Fruit fly (Drosophila melanogaster) whole organism, embryonic: ENCODE data around the gene Gr97a.

Experiments
- Blimp-1 ChIP-seq: fragments of 200-800 bp; sonication (Bioruptor generic); optimal IDR thresholded peaks from 3 replicates; lab custom pipeline; 2018; ENCODE audit warnings: missing biosample characterization, missing genetic modification characterization, mild to moderate bottlenecking, moderate library complexity, missing genetic modification reagents
- CG10462 ChIP-seq: fragments of 200-800 bp; sonication (Bioruptor generic); optimal IDR thresholded peaks from 2 replicates; lab custom pipeline; 2016; ENCODE audit warnings: missing biosample characterization, missing genetic modification characterization
- CG11085 ChIP-seq: fragments of 200-800 bp; sonication (Bioruptor generic); IDR thresholded peaks from 2 replicates; pipeline ENCODE4 v1.3.6; 2022; ENCODE audit warnings: missing biosample characterization, missing genetic modification characterization
- CG1233 ChIP-seq: fragments of 200-800 bp; sonication (Bioruptor generic); optimal IDR thresholded peaks from 4 replicates; lab custom pipeline; 2018; ENCODE audit warnings: missing biosample characterization, mild to moderate bottlenecking, missing genetic modification characterization
- CG13775 ChIP-seq: fragments of 200-800 bp; sonication (Bioruptor generic); optimal IDR thresholded peaks from 3 replicates; lab custom pipeline; 2017; ENCODE audit warnings: missing biosample characterization, mild to moderate bottlenecking, missing genetic modification characterization
- CG14050 ChIP-seq: fragments of 200-800 bp; sonication (Bioruptor generic); IDR thresholded peaks from 3 replicates; pipeline ENCODE4 v1.3.6; 2022; ENCODE audit warnings: missing biosample characterization, missing genetic modification characterization
- CG1603 ChIP-seq: fragments of 200-800 bp; sonication (Bioruptor generic); optimal IDR thresholded peaks from 2 replicates; lab custom pipeline; 2019; ENCODE audit warnings: missing biosample characterization, mild to moderate bottlenecking, missing genetic modification characterization, moderate library complexity
- CG16779 ChIP-seq: fragments of 200-800 bp; sonication (Bioruptor generic); IDR thresholded peaks from 2 replicates; pipeline ENCODE4 v1.3.6; 2022; ENCODE audit warnings: missing biosample characterization, missing genetic modification characterization
- CG17612 ChIP-seq: fragments of 200-800 bp; sonication (Bioruptor generic); IDR thresholded peaks from 2 replicates; pipeline ENCODE4 v1.3.6; 2022; ENCODE audit warnings: missing biosample characterization, missing genetic modification characterization
- CG2199 ChIP-seq: fragments of 200-800 bp; sonication (Bioruptor generic); IDR thresholded peaks from 3 replicates; pipeline ENCODE4 v1.3.6; 2022; ENCODE audit warnings: missing biosample characterization, missing genetic modification characterization
- CG32767 ChIP-seq: fragments of 200-800 bp; sonication (Bioruptor generic); IDR thresholded peaks from 2 replicates; pipeline ENCODE4 v1.3.6; 2022; ENCODE audit warnings: missing biosample characterization, missing genetic modification characterization
- CG34376 ChIP-seq: fragments of 200-800 bp; sonication (Bioruptor generic); optimal IDR thresholded peaks from 2 replicates; lab custom pipeline; 2018; ENCODE audit warnings: missing biosample characterization, mild to moderate bottlenecking, missing genetic modification characterization
- CG3838 ChIP-seq: fragments of 200-800 bp; sonication (Bioruptor generic); optimal IDR thresholded peaks from 3 replicates; lab custom pipeline; 2016; ENCODE audit warnings: missing biosample characterization, missing genetic modification characterization
- CG4424 ChIP-seq: fragments of 200-800 bp; sonication (Bioruptor generic); optimal IDR thresholded peaks from 3 replicates; lab custom pipeline; 2016; ENCODE audit warnings: missing biosample characterization, missing genetic modification characterization
- CG6654 ChIP-seq: fragments of 200-800 bp; sonication (Bioruptor generic); optimal IDR thresholded peaks from 2 replicates; lab custom pipeline; 2017; ENCODE audit warnings: missing biosample characterization, mild to moderate bottlenecking, missing genetic modification characterization
- CG7745 ChIP-seq: fragments of 200-800 bp; sonication (Bioruptor generic); optimal IDR thresholded peaks from 2 replicates; lab custom pipeline; 2018; ENCODE audit warnings: missing biosample characterization, mild to moderate bottlenecking, missing genetic modification characterization, moderate library complexity
- CG7963 ChIP-seq: fragments of 200-800 bp; sonication (Bioruptor generic); IDR thresholded peaks from 3 replicates; pipeline ENCODE4 v1.3.6; 2022; ENCODE audit warnings: missing biosample characterization, missing genetic modification characterization; ENCODE audit not compliant: partially characterized antibody
- CG8359 ChIP-seq: fragments of 200-800 bp; sonication (Bioruptor generic); optimal IDR thresholded peaks from 2 replicates; lab custom pipeline; 2017; ENCODE audit warnings: missing biosample characterization, mild to moderate bottlenecking, missing genetic modification characterization, borderline replicate concordance
- CG9437 ChIP-seq: fragments of 200-800 bp; sonication (Bioruptor generic); optimal IDR thresholded peaks from 2 replicates; lab custom pipeline; 2018; ENCODE audit warnings: missing biosample characterization, mild to moderate bottlenecking, missing genetic modification characterization
- Dbx ChIP-seq: fragments of 200-800 bp; sonication (Bioruptor generic); IDR thresholded peaks from 3 replicates; pipeline ENCODE4 v1.3.6; 2022; ENCODE audit warnings: missing biosample characterization, missing genetic modification characterization
- Dref ChIP-seq: fragments of 200-800 bp; sonication (Bioruptor generic); IDR thresholded peaks from 2 replicates; pipeline ENCODE4 v1.3.6; 2022; ENCODE audit warnings: missing biosample characterization, missing genetic modification characterization
- Ets65A ChIP-seq: fragments of 200-800 bp; sonication (Bioruptor generic); peaks from one replicate; lab custom pipeline; 2016; ENCODE audit warnings: missing biosample characterization, missing genetic modification characterization
- HHEX ChIP-seq: fragments of 200-800 bp; sonication (Bioruptor generic); optimal IDR thresholded peaks from 3 replicates; lab custom pipeline; 2017; ENCODE audit warnings: missing biosample characterization, mild to moderate bottlenecking, missing genetic modification characterization, missing genetic modification reagents
- Hr78 ChIP-seq, 2 experiments: fragments of 200-800 bp in 1 of 2; fragments of >200 bp in 1 of 2; sonication (Bioruptor generic) in 1 of 2; optimal IDR thresholded peaks; 2 replicates each; lab custom pipeline; 2017 to 2019; ENCODE audit warnings: missing biosample characterization in 2 of 2, missing genetic modification characterization in 2 of 2, mild to moderate bottlenecking in 1 of 2, moderate library complexity in 1 of 2
- Hsf ChIP-seq: fragments of 200-800 bp; sonication (Bioruptor generic); optimal IDR thresholded peaks from 3 replicates; lab custom pipeline; 2016; ENCODE audit warnings: missing biosample characterization, missing genetic modification characterization
- Kr ChIP-seq: fragments of 200-800 bp; sonication (Bioruptor generic); optimal IDR thresholded peaks from 2 replicates; lab custom pipeline; 2017; ENCODE audit warnings: missing biosample characterization, mild to moderate bottlenecking, missing genetic modification characterization
- Lpt ChIP-seq: fragments of >200 bp; optimal IDR thresholded peaks from 2 replicates; lab custom pipeline; 2018; ENCODE audit warnings: missing biosample characterization, missing genetic modification characterization
- NfI ChIP-seq: fragments of 200-800 bp; sonication (Bioruptor generic); optimal IDR thresholded peaks from 3 replicates; lab custom pipeline; 2018; ENCODE audit warnings: missing biosample characterization, mild to moderate bottlenecking, missing genetic modification characterization, moderate library complexity
- Optix ChIP-seq: fragments of 200-800 bp; sonication (Bioruptor generic); IDR thresholded peaks from 3 replicates; pipeline ENCODE4 v1.3.6; 2022; ENCODE audit warnings: missing biosample characterization, missing genetic modification characterization
- Scr ChIP-seq: fragments of 200-800 bp; sonication (Bioruptor generic); IDR thresholded peaks from 2 replicates; pipeline ENCODE4 v1.3.6; 2022; ENCODE audit warnings: missing biosample characterization, missing genetic modification characterization; ENCODE audit not compliant: partially characterized antibody
- Vsx1 ChIP-seq: fragments of 200-800 bp; sonication (Bioruptor generic); optimal IDR thresholded peaks from 2 replicates; lab custom pipeline; 2017; ENCODE audit warnings: missing biosample characterization, mild to moderate bottlenecking, missing genetic modification characterization, missing genetic modification reagents
- ase ChIP-seq: fragments of 200-800 bp; sonication (Bioruptor generic); IDR thresholded peaks from 3 replicates; pipeline ENCODE4 v1.3.6; 2022; ENCODE audit warnings: missing biosample characterization, missing genetic modification characterization
- bcd ChIP-seq: fragments of 200-800 bp; sonication (Bioruptor generic); optimal IDR thresholded peaks from 2 replicates; lab custom pipeline; 2017; ENCODE audit warnings: missing biosample characterization, mild to moderate bottlenecking, missing genetic modification characterization
- br ChIP-seq: fragments of >200 bp; optimal IDR thresholded peaks from 2 replicates; lab custom pipeline; 2017
- caup ChIP-seq: fragments of 200-800 bp; sonication (Bioruptor generic); optimal IDR thresholded peaks from 3 replicates; lab custom pipeline; 2017; ENCODE audit warnings: missing biosample characterization, mild to moderate bottlenecking, missing genetic modification characterization, moderate library complexity; ENCODE audit not compliant: severe bottlenecking
- cg ChIP-seq: fragments of 200-800 bp; sonication (Bioruptor generic); optimal IDR thresholded peaks from 3 replicates; lab custom pipeline; 2019; ENCODE audit warnings: missing biosample characterization, mild to moderate bottlenecking, missing genetic modification characterization, moderate library complexity
- dysf ChIP-seq: fragments of 200-800 bp; sonication (Bioruptor generic); IDR thresholded peaks from 3 replicates; pipeline ENCODE4 v1.3.6; 2022; ENCODE audit warnings: missing biosample characterization, missing genetic modification characterization
- fu2 ChIP-seq: fragments of 200-800 bp; sonication (Bioruptor generic); optimal IDR thresholded peaks from 2 replicates; lab custom pipeline; 2016; ENCODE audit warnings: missing biosample characterization, missing genetic modification characterization
- gro ChIP-seq: fragments of 200-800 bp; sonication (Bioruptor generic); optimal IDR thresholded peaks from 2 replicates; lab custom pipeline; 2016; ENCODE audit warnings: missing biosample characterization, missing genetic modification characterization
- hb ChIP-seq: fragments of 200-800 bp; sonication (Bioruptor generic); IDR thresholded peaks from 3 replicates; pipeline ENCODE4 v1.3.6; 2022; ENCODE audit warnings: missing biosample characterization, missing genetic modification characterization; ENCODE audit not compliant: partially characterized antibody
- her ChIP-seq: fragments of 200-800 bp; sonication (Bioruptor generic); optimal IDR thresholded peaks from 2 replicates; lab custom pipeline; 2016; ENCODE audit warnings: missing biosample characterization, missing genetic modification characterization
- kay ChIP-seq: fragments of 200-800 bp; sonication (Bioruptor generic); optimal IDR thresholded peaks from 2 replicates; lab custom pipeline; 2016; ENCODE audit warnings: missing biosample characterization, missing genetic modification characterization
- nmo ChIP-seq: fragments of 200-800 bp; sonication (Bioruptor generic); optimal IDR thresholded peaks from 2 replicates; lab custom pipeline; 2018; ENCODE audit warnings: missing biosample characterization, mild to moderate bottlenecking, missing genetic modification characterization, moderate library complexity
- org-1 ChIP-seq: fragments of 200-800 bp; sonication (Bioruptor generic); optimal IDR thresholded peaks from 2 replicates; lab custom pipeline; 2017; ENCODE audit warnings: missing biosample characterization, missing genetic modification characterization
- pros ChIP-seq: fragments of 200-800 bp; sonication (Bioruptor generic); optimal IDR thresholded peaks from 3 replicates; lab custom pipeline; 2019; ENCODE audit warnings: missing biosample characterization, mild to moderate bottlenecking, missing genetic modification characterization, moderate library complexity
- schlank ChIP-seq: fragments of 200-800 bp; sonication (Bioruptor generic); optimal IDR thresholded peaks from 2 replicates; lab custom pipeline; 2018; ENCODE audit warnings: missing biosample characterization, mild to moderate bottlenecking, missing genetic modification characterization
- scrt ChIP-seq: fragments of 200-800 bp; sonication (Bioruptor generic); optimal IDR thresholded peaks from 2 replicates; lab custom pipeline; 2018; ENCODE audit warnings: missing biosample characterization, mild to moderate bottlenecking, missing genetic modification characterization, moderate library complexity
- sima ChIP-seq: fragments of 200-800 bp; sonication (Bioruptor generic); optimal IDR thresholded peaks from 2 replicates; lab custom pipeline; 2016; ENCODE audit warnings: missing biosample characterization, missing genetic modification characterization
- so ChIP-seq: fragments of 200-800 bp; sonication (Bioruptor generic); IDR thresholded peaks from 3 replicates; pipeline ENCODE4 v1.3.6; 2022; ENCODE audit warnings: missing biosample characterization, missing genetic modification characterization
- tap ChIP-seq: fragments of 200-800 bp; optimal IDR thresholded peaks from 3 replicates; lab custom pipeline; 2019; ENCODE audit warnings: missing biosample characterization, mild to moderate bottlenecking, missing genetic modification characterization, moderate library complexity
- tll ChIP-seq, 2 experiments: fragments of 200-800 bp in 1 of 2; fragments of >200 bp in 1 of 2; sonication (Bioruptor generic) in 1 of 2; optimal IDR thresholded peaks; 2 replicates each; lab custom pipeline; 2017 to 2019; ENCODE audit warnings: missing biosample characterization in 2 of 2, missing genetic modification characterization in 2 of 2, mild to moderate bottlenecking in 1 of 2, moderate library complexity in 1 of 2

Gr97a gene

DNA sequence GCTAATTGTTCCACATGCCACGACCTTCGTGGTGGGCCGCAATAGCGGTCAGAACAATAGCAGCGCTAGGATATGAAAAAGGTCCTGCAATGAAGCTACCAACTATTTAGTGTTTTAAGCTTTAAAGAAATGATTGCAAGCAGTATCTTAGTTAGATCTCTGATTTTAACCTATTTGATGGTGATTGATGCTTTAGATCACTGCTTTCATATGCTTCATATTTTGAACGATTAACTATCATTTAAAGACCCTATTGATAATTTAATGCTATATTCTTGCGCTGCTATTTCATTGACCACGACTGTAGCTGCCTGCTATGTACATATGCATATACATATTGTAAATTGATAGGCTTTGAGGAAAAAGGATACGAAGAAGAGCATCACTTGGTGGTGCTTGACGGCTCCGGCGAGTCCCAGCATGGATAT is 2.5 kb downstream of the Gr97a start (continued):
- TF ChIP-seq CG1603 (tag; lab: Kevin White, UChicago) (peak; percentile 65), CG6654 (GFP tag; lab: Kevin White, UChicago) (peak; percentile 46), nmo (GFP tag; lab: Kevin White, UChicago) (peak; percentile 84), CG14050 (no peak; the same call in 2 of the 3 replicates), CG9437 (GFP tag; lab: Kevin White, UChicago) (no peak), CG1233 (GFP tag; lab: Kevin White, UChicago) (peak; percentile 78), caup (peak; percentile 78), ase (no peak), CG17612 (GFP tag; lab: Robert Waterston, UW) (no peak), HHEX (peak; percentile 58), Optix (GFP tag; lab: Robert Waterston, UW) (no peak), CG4424 (GFP tag; lab: Kevin White, UChicago) (peak; percentile 52), sima (peak; percentile 66), Kr (GFP tag; lab: Kevin White, UChicago) (no peak), Vsx1 (GFP tag; lab: Kevin White, UChicago) (no peak), CG10462 (GFP tag; lab: Kevin White, UChicago) (no peak), CG16779 (0 out of 2 replicates have a peak, but pooled peaks have one; percentile 19), kay (no peak), Hr78 (GFP tag; optimal IDR thresholded peaks at IDR 0.05; lab: Kevin White, UChicago) (peak in 1 of 2 experiments; percentile 25), Dref (GFP tag; lab: Robert Waterston, UW) (no peak), CG11085 (GFP tag; lab: Robert Waterston, UW) (no peak), gro (GFP tag; lab: Kevin White, UChicago) (peak; percentile 84), fu2 (GFP tag; lab: Kevin White, UChicago) (peak; percentile 32), cg (GFP tag; lab: Kevin White, UChicago) (no peak), Blimp-1 (GFP tag; lab: Kevin White, UChicago) (peak; percentile 75), CG7963 (GFP tag; lab: Robert Waterston, UW) (no peak), tll (GFP tag; optimal IDR thresholded peaks at IDR 0.05; lab: Kevin White, UChicago) (no peak), Ets65A (GFP tag; lab: Kevin White, UChicago) (peak; percentile 96), Lpt (GFP tag; lab: Kevin White, UChicago) (no peak), NfI (GFP tag; lab: Kevin White, UChicago) (peak; percentile 13), Scr (GFP tag; lab: Robert Waterston, UW) (no peak), CG34376 (GFP tag; lab: Kevin White, UChicago) (no peak), scrt (peak; percentile 74), so (GFP tag; lab: Robert Waterston, UW) (peak; percentile 40; the same call in 1 of the 3 replicates), dysf (GFP tag; lab: Robert Waterston, UW) (peak; percentile 74), tap (peak; percentile 78), schlank (tag; lab: Kevin White, UChicago) (no peak), Hsf (peak; percentile 21), br (no peak), CG2199 (no peak), bcd (peak; percentile 76), org-1 (GFP tag; lab: Kevin White, UChicago) (peak; percentile 50), CG7745 (tag; lab: Kevin White, UChicago) (no peak), hb (no peak), her (GFP tag; lab: Kevin White, UChicago) (peak; percentile 35), CG32767 (GFP tag; lab: Robert Waterston, UW) (no peak), CG8359 (GFP tag; lab: Kevin White, UChicago) (no peak), CG3838 (GFP tag; lab: Kevin White, UChicago) (no peak), CG13775 (GFP tag; lab: Kevin White, UChicago) (peak; percentile 49), pros (GFP tag; lab: Kevin White, UChicago) (no peak), Dbx (GFP tag; lab: Robert Waterston, UW) (peak; percentile 32; the same call in 1 of the 3 replicates)
